Fruit fly (Drosophila melanogaster) S2 (cell line): Measurements from ENCODE around the gene mad2.

Experiments
- CG8478 ChIP-seq: fragments of >200 bp; optimal IDR thresholded peaks from 2 replicates; lab custom pipeline; 2018
- CTCF ChIP-seq, 2 experiments: fragments of >200 bp; optimal IDR thresholded peaks; 2 replicates each; lab custom pipeline; 2018

- TF ChIP-seq CG8478 (lab: Kevin White, UChicago) (no peak), CTCF (optimal IDR thresholded peaks at IDR 0.05; lab: Kevin White, UChicago) (no peak)
Measured at dm6 chr3L:5848929-5849328, 36.0 kb upstream of the mad2 start.
